Worm (Caenorhabditis elegans) whole organism, early embryonic: ENCODE measurements around the gene F52E1.5.

Source experiments
- F13C5.2 ChIP-seq: sonication (generic microtip); optimal IDR thresholded peaks from 2 replicates; lab custom pipeline; 2017; ENCODE audit warnings: mild to moderate bottlenecking, missing genetic modification characterization, inconsistent platforms, missing compliant biosample characterization
- ceh-36 ChIP-seq: sonication (generic microtip); optimal IDR thresholded peaks from 2 replicates; lab custom pipeline; 2016; ENCODE audit warnings: missing genetic modification characterization, inconsistent platforms, missing compliant biosample characterization
- flt-1 ChIP-seq: fragments of 200-800 bp; sonication (Bioruptor generic); IDR thresholded peaks from 2 replicates; pipeline ENCODE4 v1.3.6; 2022; ENCODE audit warnings: missing genetic modification characterization, missing compliant biosample characterization

DNA sequence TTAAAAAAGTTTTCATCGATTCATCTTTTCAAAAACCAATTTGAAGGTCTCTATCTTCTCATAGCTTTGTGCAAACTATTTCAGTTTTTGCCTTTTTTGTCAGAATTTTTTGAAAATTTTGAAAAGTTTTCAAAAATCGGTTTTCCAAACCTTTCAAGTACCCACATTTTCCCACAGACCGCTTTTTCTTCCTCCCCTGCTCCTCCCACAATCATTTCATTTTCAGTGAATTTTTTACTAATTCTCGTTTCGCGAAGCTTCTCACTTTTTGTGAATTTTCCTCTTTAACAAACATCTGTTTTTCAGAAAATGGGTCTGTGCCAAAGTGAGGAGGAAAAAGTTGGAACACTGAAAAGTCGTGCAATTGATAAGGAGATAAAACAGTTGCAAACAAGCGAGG is 8.6 kb upstream of the F52E1.5 start, which contains the start of gene gpa-2:
- TF ChIP-seq F13C5.2 (tag; lab: Kevin White, UChicago): no peak
- no peak for TF ChIP-seq ceh-36 (tag; lab: Kevin White, UChicago)
- no peak for TF ChIP-seq flt-1
